Worm (Caenorhabditis elegans): ENCODE measurements around the gene C17B7.5.
A peak's percentile ranks its signal among the peaks of the same experiment; 100 is the strongest.
"Not testable (repeated sequence)": the region's sequence is repeated elsewhere in the genome, so short reads cannot be mapped to it uniquely, and the experiment has no call there.

The C17B7.5 gene

ce11 chrV:3367773-3368172 is 34.3 kb downstream of the C17B7.5 start, which contains the start of gene C04E12.2:
Gene C04E12.2 (plus strand): TSS chrV:3368073.
- TF ChIP-seq ceh-82, pha-4, mdl-1 (tag; optimal IDR thresholded peaks at IDR 0.05): not testable (repeated sequence)

DNA sequence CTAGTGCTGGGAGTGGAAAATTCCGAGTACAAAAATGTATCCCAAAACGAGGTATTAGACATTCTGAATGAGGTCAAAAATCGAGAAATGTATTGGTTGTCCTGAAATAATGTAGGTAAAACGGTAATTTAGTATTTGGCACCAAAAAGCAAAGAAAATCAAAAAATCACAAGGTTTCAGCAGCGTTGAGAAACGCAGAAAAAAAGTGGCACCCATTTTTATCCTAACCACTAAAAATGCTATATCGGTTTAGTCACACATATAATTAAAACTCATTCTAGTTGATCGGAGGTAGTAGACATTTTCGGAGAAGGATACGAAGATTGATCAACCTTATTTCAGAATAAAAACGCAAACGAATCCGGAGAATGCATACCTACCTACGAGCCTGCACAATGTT is 39.2 kb downstream of the C17B7.5 start, which contains the start of gene srx-121:
Gene srx-121 (minus strand): TSS at position 101 of the 400 bp plus-strand sequence.
- no peak for TF ChIP-seq nhr-23 (tag; optimal IDR thresholded peaks at IDR 0.05)
- no peak for TF ChIP-seq egl-5 (tag; optimal IDR thresholded peaks at IDR 0.05)
- TF ChIP-seq nhr-28 (tag; optimal IDR thresholded peaks at IDR 0.05) = no peak
- no peak for TF ChIP-seq R02D3.7 (tag; optimal IDR thresholded peaks at IDR 0.05)
- no peak for TF ChIP-seq tbx-2 (tag; optimal IDR thresholded peaks at IDR 0.05)
- no peak for TF ChIP-seq ZK546.5 (tag; optimal IDR thresholded peaks at IDR 0.05)
- TF ChIP-seq ceh-28 (tag; optimal IDR thresholded peaks at IDR 0.05) = no peak
- TF ChIP-seq skn-1 (tag; optimal IDR thresholded peaks at IDR 0.05) = no peak
- no peak for TF ChIP-seq pqm-1 (tag; optimal IDR thresholded peaks at IDR 0.05)
- TF ChIP-seq lsy-12 (tag; optimal IDR thresholded peaks at IDR 0.05) = no peak
- TF ChIP-seq zag-1 (tag; optimal IDR thresholded peaks at IDR 0.05) = no peak
- no peak for TF ChIP-seq hmg-11 (tag; optimal IDR thresholded peaks at IDR 0.05)
- no peak for TF ChIP-seq nhr-12 (tag; optimal IDR thresholded peaks at IDR 0.05)
- no peak for TF ChIP-seq ceh-16 (tag; optimal IDR thresholded peaks at IDR 0.05)
- no peak for TF ChIP-seq nhr-77 (tag; optimal IDR thresholded peaks at IDR 0.05)

- TF ChIP-seq snpc-4 (tag; optimal IDR thresholded peaks at IDR 0.05) = no peak
- TF ChIP-seq mml-1 (tag; optimal IDR thresholded peaks at IDR 0.05) = no peak
- TF ChIP-seq jun-1 (tag; optimal IDR thresholded peaks at IDR 0.05) = no peak
- TF ChIP-seq nfya-1 (tag; optimal IDR thresholded peaks at IDR 0.05; ENCODE audit: insufficient read depth) = no peak
- no peak for TF ChIP-seq ceh-16 (tag; optimal IDR thresholded peaks at IDR 0.05)
- TF ChIP-seq nhr-11 (tag; optimal IDR thresholded peaks at IDR 0.05) = no peak
- TF ChIP-seq elt-2 (tag; optimal IDR thresholded peaks at IDR 0.05) = no peak
Observed at ce11 chrV:3376973-3377372, 43.5 kb downstream of the C17B7.5 start, which contains the start of gene srbc-2. Gene srbc-2 (minus strand): TSS chrV:3377073.

DNA sequence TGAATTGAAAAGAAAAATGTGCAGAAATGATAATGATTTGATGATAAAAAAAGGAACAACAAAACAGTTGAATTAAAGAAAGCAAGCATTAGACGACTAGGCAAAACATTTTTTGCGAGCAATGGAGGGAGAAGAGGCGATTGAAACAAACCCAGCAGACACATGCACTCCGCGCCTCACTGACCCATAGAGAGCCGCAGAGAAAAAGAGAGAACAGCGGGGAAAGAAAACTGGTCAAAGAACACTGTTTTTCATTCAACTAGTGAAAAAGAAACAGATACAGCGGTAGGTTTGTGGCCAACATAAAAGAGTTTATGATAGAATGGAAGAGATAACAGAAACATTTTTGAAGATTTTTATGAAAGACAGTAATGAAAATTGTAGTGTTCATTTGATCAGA is 54.9 kb downstream of the C17B7.5 start:
- TF ChIP-seq lin-39 (tag; optimal IDR thresholded peaks at IDR 0.05) = peak; percentile 3
- TF ChIP-seq nhr-23 (tag; optimal IDR thresholded peaks at IDR 0.05) = peak; percentile 31
- peak; percentile 36 for TF ChIP-seq ceh-28 (tag; optimal IDR thresholded peaks at IDR 0.05)
- peak; percentile 64 for TF ChIP-seq elt-2 (tag; optimal IDR thresholded peaks at IDR 0.05)
- TF ChIP-seq skn-1 (tag; optimal IDR thresholded peaks at IDR 0.05) = no peak
- no peak for TF ChIP-seq ama-1 (optimal IDR thresholded peaks at IDR 0.05)
- TF ChIP-seq jun-1 (tag; optimal IDR thresholded peaks at IDR 0.05) = peak; percentile 17
- TF ChIP-seq nhr-76 (tag; optimal IDR thresholded peaks at IDR 0.05) = no peak
- TF ChIP-seq nhr-11 (tag; optimal IDR thresholded peaks at IDR 0.05) = no peak
- peak; percentile 62 for TF ChIP-seq pqm-1 (tag; optimal IDR thresholded peaks at IDR 0.05)
- no peak for TF ChIP-seq nhr-77 (tag; optimal IDR thresholded peaks at IDR 0.05)
- TF ChIP-seq elt-1 (tag; optimal IDR thresholded peaks at IDR 0.05) = no peak

Data from whole organism, L3 larva.